Worm (Caenorhabditis elegans): ENCODE data around the gene frpr-4.

Gene frpr-4

DNA sequence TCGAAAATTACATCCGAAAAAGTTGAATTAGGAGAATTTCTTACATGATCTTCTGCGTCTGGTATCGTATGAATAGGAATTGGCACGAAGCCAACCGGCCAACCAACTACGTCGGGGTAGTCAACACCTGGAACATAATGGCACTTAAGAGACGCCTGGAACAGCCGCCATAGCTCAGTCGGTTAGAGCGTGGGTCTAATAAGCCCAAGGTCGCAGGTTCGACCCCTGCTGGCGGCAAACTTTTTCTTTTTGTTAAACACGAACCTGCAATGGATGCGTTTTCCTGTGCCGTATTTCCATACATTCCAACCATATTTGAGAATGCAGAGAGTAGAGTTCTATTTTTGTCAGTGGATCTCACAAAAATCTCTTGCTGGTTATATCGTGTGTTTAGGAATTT lies 17.6 kb downstream of the frpr-4 start:
- TF ChIP-seq unc-62 (GFP tag; optimal IDR thresholded peaks at IDR 0.05 in 1 of 2): peak in 1 of 2 experiments; percentile 66
- no peak for TF ChIP-seq unc-62 (tag; optimal IDR thresholded peaks at IDR 0.05)
- TF ChIP-seq mdl-1 (tag; optimal IDR thresholded peaks at IDR 0.05): no peak
- 0 out of 2 replicates have a peak, but pooled peaks have one; percentile 25 for TF ChIP-seq arid-1 (GFP tag; conservative IDR thresholded peaks at IDR 0.05)
- no peak for TF ChIP-seq nhr-102 (tag; optimal IDR thresholded peaks at IDR 0.05)
- TF ChIP-seq zag-1 (tag; optimal IDR thresholded peaks at IDR 0.05): no peak
- TF ChIP-seq ceh-20 (GFP tag; IDR thresholded peaks at IDR 0.05): no peak
- TF ChIP-seq skn-1 (tag; optimal IDR thresholded peaks at IDR 0.05): no peak
- no peak for TF ChIP-seq dmd-9 (GFP tag; IDR thresholded peaks at IDR 0.05)
- TF ChIP-seq spr-1 (tag; optimal IDR thresholded peaks at IDR 0.05): no peak
- peak; percentile 36 for TF ChIP-seq dve-1 (tag; optimal IDR thresholded peaks at IDR 0.05; ENCODE audit: insufficient read depth)
- no peak for TF ChIP-seq daf-12 (tag; optimal IDR thresholded peaks at IDR 0.05)
- TF ChIP-seq ztf-7 (tag; optimal IDR thresholded peaks at IDR 0.05): no peak
- TF ChIP-seq R02D3.7 (tag; optimal IDR thresholded peaks at IDR 0.05): no peak
- 0 out of 2 replicates have a peak, but pooled peaks have one; percentile 53 for TF ChIP-seq vab-7 (GFP tag; IDR thresholded peaks at IDR 0.05)
- TF ChIP-seq gei-8 (GFP tag; optimal IDR thresholded peaks at IDR 0.05): no peak
- TF ChIP-seq nhr-48 (tag; optimal IDR thresholded peaks at IDR 0.05): no peak
- TF ChIP-seq dmd-8 (GFP tag; IDR thresholded peaks at IDR 0.05): peak; percentile 73; the same call in 1 of the 2 replicates
- TF ChIP-seq nhr-6 (tag; optimal IDR thresholded peaks at IDR 0.05): no peak
- no peak for TF ChIP-seq snpc-4 (tag; optimal IDR thresholded peaks at IDR 0.05)
- TF ChIP-seq F26F4.8 (GFP tag; conservative IDR thresholded peaks at IDR 0.05): no peak
- TF ChIP-seq egl-43 (GFP tag; IDR thresholded peaks at IDR 0.05): peak; percentile 72
- TF ChIP-seq nhr-11 (tag; optimal IDR thresholded peaks at IDR 0.05): no peak
- peak; percentile 1 for TF ChIP-seq mxl-3 (GFP tag; optimal IDR thresholded peaks at IDR 0.05)
- no peak for TF ChIP-seq lin-15B (tag; optimal IDR thresholded peaks at IDR 0.05)
- TF ChIP-seq fkh-10 (GFP tag; optimal IDR thresholded peaks at IDR 0.05): no peak
- peak; percentile 11 for TF ChIP-seq unc-130 (GFP tag; optimal IDR thresholded peaks at IDR 0.05)
- TF ChIP-seq mxl-2 (GFP tag; conservative IDR thresholded peaks at IDR 0.05): no peak
- no peak for TF ChIP-seq ceh-28 (tag; optimal IDR thresholded peaks at IDR 0.05)
- no peak for TF ChIP-seq zfp-2 (tag; optimal IDR thresholded peaks at IDR 0.05)
- TF ChIP-seq egl-27 (tag; optimal IDR thresholded peaks at IDR 0.05): no peak
- TF ChIP-seq ctbp-1 (GFP tag; IDR thresholded peaks at IDR 0.05): no peak
- TF ChIP-seq Y5F2A.4 (GFP tag; optimal IDR thresholded peaks at IDR 0.05): no peak
- TF ChIP-seq attf-4 (tag; optimal IDR thresholded peaks at IDR 0.05): no peak
- TF ChIP-seq lin-39 (tag; optimal IDR thresholded peaks at IDR 0.05): no peak
- no peak for TF ChIP-seq nhr-10 (tag; optimal IDR thresholded peaks at IDR 0.05)
- TF ChIP-seq T26A8.4 (GFP tag; IDR thresholded peaks at IDR 0.05): peak; percentile 45; the same call in 1 of the 2 replicates
- peak; percentile 59 for TF ChIP-seq mes-2 (tag; optimal IDR thresholded peaks at IDR 0.05; ENCODE audit: poor library complexity, severe bottlenecking)
- TF ChIP-seq nhr-25 (tag; optimal IDR thresholded peaks at IDR 0.05; ENCODE audit: borderline replicate concordance, insufficient read depth): no peak
- no peak for TF ChIP-seq ces-1 (GFP tag; optimal IDR thresholded peaks at IDR 0.05)
- no peak for TF ChIP-seq dpl-1 (GFP tag; optimal IDR thresholded peaks at IDR 0.05)
- no peak for TF ChIP-seq cey-2 (tag; optimal IDR thresholded peaks at IDR 0.05; ENCODE audit: borderline replicate concordance, insufficient read depth)
- TF ChIP-seq rbr-2 (tag; optimal IDR thresholded peaks at IDR 0.05): no peak
- TF ChIP-seq pha-4 (GFP tag; IDR thresholded peaks at IDR 0.05): peak; percentile 56; the same call in 1 of the 2 replicates
- TF ChIP-seq pha-4 (tag; optimal IDR thresholded peaks at IDR 0.05): no peak
- no peak for TF ChIP-seq unc-39 (tag; optimal IDR thresholded peaks at IDR 0.05)
- no peak for TF ChIP-seq ceh-82 (tag; optimal IDR thresholded peaks at IDR 0.05)
- no peak for TF ChIP-seq nhr-42 (GFP tag; IDR thresholded peaks at IDR 0.05)
- no peak for TF ChIP-seq lin-29 (GFP tag; IDR thresholded peaks at IDR 0.05)
- TF ChIP-seq ztf-11 (tag; optimal IDR thresholded peaks at IDR 0.05): no peak
- no peak for TF ChIP-seq spr-3 (GFP tag; optimal IDR thresholded peaks at IDR 0.05)
- TF ChIP-seq zfp-3 (GFP tag; conservative IDR thresholded peaks at IDR 0.05): 0 out of 2 replicates have a peak, but pooled peaks have one; percentile 46

Measured in whole organism, L4 larva.